Worm (Caenorhabditis elegans): ENCODE results near the gene catp-2.

DNA sequence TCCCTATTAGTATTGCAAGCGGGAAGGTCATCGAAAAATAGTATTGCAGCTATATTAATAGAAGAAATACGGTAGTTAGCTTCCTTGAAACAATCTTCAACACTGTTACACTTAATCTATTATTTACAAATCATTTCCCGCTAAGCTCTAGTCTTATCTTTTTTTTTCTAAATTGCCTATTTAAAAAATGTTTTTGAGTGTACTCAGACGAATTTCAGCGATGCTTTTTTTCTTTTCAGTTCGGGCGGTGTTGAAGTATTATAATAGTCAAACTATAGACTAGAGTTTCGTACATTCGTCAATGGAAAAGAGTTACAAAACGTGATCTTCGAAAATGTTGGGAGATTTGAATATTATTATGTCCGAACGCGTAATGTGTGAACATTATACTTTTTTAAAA lies 20.7 kb upstream of the catp-2 start:
- TF ChIP-seq him-1 (tag; optimal IDR thresholded peaks at IDR 0.05): no peak
- TF ChIP-seq dao-5 (tag; optimal IDR thresholded peaks at IDR 0.05): no peak
- TF ChIP-seq W03F9.2 (tag; optimal IDR thresholded peaks at IDR 0.05): no peak

Data from whole organism, L4/young adult.